Worm (Caenorhabditis elegans): Measurements from ENCODE around the gene algn-3.

Gene algn-3

ce11 chrII:14132733-14133132, at the start of gene algn-3:
TSS of gene algn-3 (minus strand) at chrII:14132833.
- TF ChIP-seq tab-1 (GFP tag; IDR thresholded peaks at IDR 0.05): no peak
- TF ChIP-seq ztf-29 (GFP tag; IDR thresholded peaks at IDR 0.05): no peak
- no peak for TF ChIP-seq klf-2 (GFP tag; conservative IDR thresholded peaks at IDR 0.05)
- TF ChIP-seq med-1 (GFP tag; optimal IDR thresholded peaks at IDR 0.05; ENCODE audit: insufficient read depth): no peak
- no peak for TF ChIP-seq ref-1 (GFP tag; conservative IDR thresholded peaks at IDR 0.05)
- TF ChIP-seq T22C8.4 (GFP tag; IDR thresholded peaks at IDR 0.05): no peak
- TF ChIP-seq cog-1 (tag; optimal IDR thresholded peaks at IDR 0.05): no peak
- no peak for TF ChIP-seq flt-1 (GFP tag; IDR thresholded peaks at IDR 0.05)
- no peak for TF ChIP-seq ztf-23 (GFP tag; IDR thresholded peaks at IDR 0.05)

ce11 chrII:14178233-14178969, 45.8 kb upstream of the algn-3 start, which contains the start of gene efhd-1:
TSS of gene efhd-1 (plus strand) at chrII:14178814.
- TF ChIP-seq T22C8.4 (GFP tag; IDR thresholded peaks at IDR 0.05) (no peak), klf-2 (GFP tag; conservative IDR thresholded peaks at IDR 0.05) (no peak), ztf-29 (GFP tag; IDR thresholded peaks at IDR 0.05) (no peak), cog-1 (tag; optimal IDR thresholded peaks at IDR 0.05) (no peak), ref-1 (GFP tag; conservative IDR thresholded peaks at IDR 0.05) (no peak), flt-1 (GFP tag; IDR thresholded peaks at IDR 0.05) (no peak), med-1 (GFP tag; optimal IDR thresholded peaks at IDR 0.05; ENCODE audit: insufficient read depth) (no peak), ztf-23 (GFP tag; IDR thresholded peaks at IDR 0.05) (no peak), tab-1 (GFP tag; IDR thresholded peaks at IDR 0.05) (no peak)

- TF ChIP-seq flt-1 (GFP tag; IDR thresholded peaks at IDR 0.05): no peak
- TF ChIP-seq ztf-23 (GFP tag; IDR thresholded peaks at IDR 0.05): no peak
- TF ChIP-seq tab-1 (GFP tag; IDR thresholded peaks at IDR 0.05): 0 out of 2 replicates have a peak, but pooled peaks have one; percentile 54
Observed at ce11 chrII:14176642-14177041, 44.0 kb upstream of the algn-3 start.

- TF ChIP-seq flt-1 (GFP tag; IDR thresholded peaks at IDR 0.05) (no peak), tab-1 (GFP tag; IDR thresholded peaks at IDR 0.05) (no peak), ztf-23 (GFP tag; IDR thresholded peaks at IDR 0.05) (no peak), T22C8.4 (GFP tag; IDR thresholded peaks at IDR 0.05) (no peak), klf-2 (GFP tag; conservative IDR thresholded peaks at IDR 0.05) (no peak), med-1 (GFP tag; optimal IDR thresholded peaks at IDR 0.05; ENCODE audit: insufficient read depth) (no peak), ref-1 (GFP tag; conservative IDR thresholded peaks at IDR 0.05) (no peak), cog-1 (tag; optimal IDR thresholded peaks at IDR 0.05) (no peak), ztf-29 (GFP tag; IDR thresholded peaks at IDR 0.05) (no peak)
Observed at ce11 chrII:14175099-14175498, 42.5 kb upstream of the algn-3 start, which contains the start of gene Y48B6A.5. TSS of gene Y48B6A.5 (minus strand) at chrII:14175199.

ce11 chrII:14173176-14173575, 40.5 kb upstream of the algn-3 start:
- TF ChIP-seq ztf-23 (GFP tag; IDR thresholded peaks at IDR 0.05) (no peak), klf-2 (GFP tag; conservative IDR thresholded peaks at IDR 0.05) (no peak), ztf-29 (GFP tag; IDR thresholded peaks at IDR 0.05) (no peak), cog-1 (tag; optimal IDR thresholded peaks at IDR 0.05) (no peak), ref-1 (GFP tag; conservative IDR thresholded peaks at IDR 0.05) (no peak), med-1 (GFP tag; optimal IDR thresholded peaks at IDR 0.05; ENCODE audit: insufficient read depth) (no peak), tab-1 (GFP tag; IDR thresholded peaks at IDR 0.05) (no peak), flt-1 (GFP tag; IDR thresholded peaks at IDR 0.05) (no peak), T22C8.4 (GFP tag; IDR thresholded peaks at IDR 0.05) (no peak)

ce11 chrII:14171558-14171957, 38.9 kb upstream of the algn-3 start, which contains the start of gene eat-2:
TSS of gene eat-2 (minus strand) at chrII:14171658.
- TF ChIP-seq T22C8.4 (GFP tag; IDR thresholded peaks at IDR 0.05) (no peak), tab-1 (GFP tag; IDR thresholded peaks at IDR 0.05) (no peak), med-1 (GFP tag; optimal IDR thresholded peaks at IDR 0.05; ENCODE audit: insufficient read depth) (no peak), klf-2 (GFP tag; conservative IDR thresholded peaks at IDR 0.05) (no peak), ztf-23 (GFP tag; IDR thresholded peaks at IDR 0.05) (no peak), cog-1 (tag; optimal IDR thresholded peaks at IDR 0.05) (no peak), ref-1 (GFP tag; conservative IDR thresholded peaks at IDR 0.05) (no peak), ztf-29 (GFP tag; IDR thresholded peaks at IDR 0.05) (no peak), flt-1 (GFP tag; IDR thresholded peaks at IDR 0.05) (no peak)

ce11 chrII:14165430-14165929, 32.8 kb upstream of the algn-3 start:
- TF ChIP-seq flt-1 (GFP tag; IDR thresholded peaks at IDR 0.05): no peak
- no peak for TF ChIP-seq cog-1 (tag; optimal IDR thresholded peaks at IDR 0.05)
- no peak for TF ChIP-seq med-1 (GFP tag; optimal IDR thresholded peaks at IDR 0.05; ENCODE audit: insufficient read depth)
- TF ChIP-seq ref-1 (GFP tag; conservative IDR thresholded peaks at IDR 0.05): no peak
- TF ChIP-seq klf-2 (GFP tag; conservative IDR thresholded peaks at IDR 0.05): no peak
- no peak for TF ChIP-seq T22C8.4 (GFP tag; IDR thresholded peaks at IDR 0.05)
- TF ChIP-seq ztf-23 (GFP tag; IDR thresholded peaks at IDR 0.05): no peak

ce11 chrII:14155259-14156023, 22.8 kb upstream of the algn-3 start, which contains the start of the genes rpl-43 and xrn-2:
TSS of gene rpl-43 (plus strand) at chrII:14155294.
TSS of gene xrn-2 (plus strand) at chrII:14155768.
- TF ChIP-seq ref-1 (GFP tag; conservative IDR thresholded peaks at IDR 0.05) (no peak), T22C8.4 (GFP tag; IDR thresholded peaks at IDR 0.05) (no peak), ztf-23 (GFP tag; IDR thresholded peaks at IDR 0.05) (no peak), med-1 (GFP tag; optimal IDR thresholded peaks at IDR 0.05; ENCODE audit: insufficient read depth) (no peak)

- TF ChIP-seq ztf-23 (GFP tag; IDR thresholded peaks at IDR 0.05) (peak; percentile 92), tab-1 (GFP tag; IDR thresholded peaks at IDR 0.05) (peak; percentile 28; the same call in 1 of the 2 replicates), cog-1 (tag; optimal IDR thresholded peaks at IDR 0.05) (peak; percentile 74), flt-1 (GFP tag; IDR thresholded peaks at IDR 0.05) (peak; percentile 88), med-1 (GFP tag; optimal IDR thresholded peaks at IDR 0.05; ENCODE audit: insufficient read depth) (no peak), ztf-29 (GFP tag; IDR thresholded peaks at IDR 0.05) (peak; percentile 22; the same call in 1 of the 2 replicates), klf-2 (GFP tag; conservative IDR thresholded peaks at IDR 0.05) (peak; percentile 79), T22C8.4 (GFP tag; IDR thresholded peaks at IDR 0.05) (0 out of 2 replicates have a peak, but pooled peaks have one; percentile 11), ref-1 (GFP tag; conservative IDR thresholded peaks at IDR 0.05) (no peak)
Observed at ce11 chrII:14154357-14154756, 21.7 kb upstream of the algn-3 start, which contains the start of gene Y48B6A.1. TSS of gene Y48B6A.1 (minus strand) at chrII:14154373.
